Worm (Caenorhabditis elegans): ENCODE data around the gene T24H10.1.
A peak's percentile ranks its signal among the peaks of the same experiment; 100 is the strongest.

ce11 chrII:9128132-9128531 is 29.0 kb downstream of the T24H10.1 start:
- no peak for TF ChIP-seq him-1 (tag; optimal IDR thresholded peaks at IDR 0.05)
- TF ChIP-seq dao-5 (tag; optimal IDR thresholded peaks at IDR 0.05) = no peak
- TF ChIP-seq W03F9.2 (tag; optimal IDR thresholded peaks at IDR 0.05) = peak; percentile 6

Data from whole organism, L4/young adult.